Worm (Caenorhabditis elegans) whole organism, L3 larva: Measurements from ENCODE around the gene algn-7.

ENCODE experiments used
- R02D3.7 ChIP-seq: fragments of 150-350 bp; optimal IDR thresholded peaks from 2 replicates; lab custom pipeline; 2014; ENCODE audit warnings: missing biosample characterization, missing genetic modification characterization
- ama-1 ChIP-seq: fragments of 150-350 bp; optimal IDR thresholded peaks from 2 replicates; lab custom pipeline; 2018
- elt-3 ChIP-seq, 3 experiments: fragments of 150-350 bp in 1 of 3; sonication (generic microtip) in 2 of 3; optimal IDR thresholded peaks; 2 replicates in 2 of 3; 4 replicates in 1 of 3; lab custom pipeline; 2014 to 2017; ENCODE audit warnings: missing biosample characterization in 3 of 3, missing genetic modification characterization in 3 of 3
- fkh-10 ChIP-seq: sonication (generic microtip); optimal IDR thresholded peaks from 2 replicates; lab custom pipeline; 2017; ENCODE audit warnings: missing biosample characterization, missing genetic modification reagents, missing genetic modification characterization
- nhr-11 ChIP-seq: fragments of 150-350 bp; optimal IDR thresholded peaks from 2 replicates; lab custom pipeline; 2014; ENCODE audit warnings: missing biosample characterization, missing genetic modification characterization
- nhr-28 ChIP-seq: fragments of 150-350 bp; optimal IDR thresholded peaks from 2 replicates; lab custom pipeline; 2014; ENCODE audit warnings: missing biosample characterization, missing genetic modification characterization
- pha-4 ChIP-seq: fragments of 150-350 bp; optimal IDR thresholded peaks from 2 replicates; lab custom pipeline; 2014; ENCODE audit warnings: missing biosample characterization, missing genetic modification reagents, missing genetic modification characterization
- skn-1 ChIP-seq: fragments of 150-350 bp; optimal IDR thresholded peaks from 2 replicates; lab custom pipeline; 2014; ENCODE audit warnings: missing biosample characterization, missing genetic modification characterization
- snpc-4 ChIP-seq: fragments of 150-350 bp; optimal IDR thresholded peaks from 2 replicates; lab custom pipeline; 2014; ENCODE audit warnings: missing biosample characterization, missing genetic modification characterization
- unc-62 ChIP-seq: fragments of 150-350 bp; sonication (generic microtip); optimal IDR thresholded peaks from 4 replicates; lab custom pipeline; 2014; ENCODE audit warnings: missing biosample characterization, missing genetic modification reagents, missing genetic modification characterization
- ztf-4 ChIP-seq: fragments of 150-350 bp; optimal IDR thresholded peaks from 2 replicates; lab custom pipeline; 2014; ENCODE audit warnings: missing biosample characterization, missing genetic modification characterization

ce11 chrV:19923924-19924323 lies 10.2 kb downstream of the algn-7 start, which contains the start of gene skr-4:
- TF ChIP-seq ama-1 (lab: Kevin White, UChicago) (no peak), unc-62 (no peak), nhr-28 (no peak), fkh-10 (GFP tag; lab: Kevin White, UChicago) (no peak), R02D3.7 (no peak), snpc-4 (no peak), skn-1 (tag; lab: Kevin White, UChicago) (no peak), nhr-11 (tag; lab: Kevin White, UChicago) (no peak), pha-4 (tag; lab: Kevin White, UChicago) (no peak), elt-3 (tag; optimal IDR thresholded peaks at IDR 0.05; lab: Kevin White, UChicago) (no peak), ztf-4 (tag; lab: Kevin White, UChicago) (no peak)
